Worm (Caenorhabditis elegans) whole organism, mixed stage, embryonic: Measurements from ENCODE around the gene F26D10.13.

Source experiments
- bed-3 ChIP-seq: fragments of 200-800 bp; sonication (Bioruptor generic); optimal IDR thresholded peaks from 3 replicates; lab custom pipeline; 2018; ENCODE audit warnings: mild to moderate bottlenecking, missing genetic modification characterization, moderate library complexity, missing compliant biosample characterization
- blmp-1 ChIP-seq: fragments of 150-350 bp; optimal IDR thresholded peaks from 2 replicates; lab custom pipeline; 2014; ENCODE audit warnings: missing biosample characterization, missing genetic modification characterization
- ces-1 ChIP-seq: fragments of 150-350 bp; optimal IDR thresholded peaks from 2 replicates; lab custom pipeline; 2014; ENCODE audit warnings: missing biosample characterization, missing genetic modification reagents, missing genetic modification characterization
- lin-13 ChIP-seq: fragments of 150-350 bp; optimal IDR thresholded peaks from 2 replicates; lab custom pipeline; 2014; ENCODE audit warnings: missing biosample characterization, missing genetic modification characterization
- lin-32 ChIP-seq: fragments of 200-800 bp; sonication (Bioruptor generic); optimal IDR thresholded peaks from 2 replicates; lab custom pipeline; 2018; ENCODE audit warnings: mild to moderate bottlenecking, missing genetic modification characterization, missing compliant biosample characterization
- lsy-2 ChIP-seq: fragments of 150-350 bp; optimal IDR thresholded peaks from 2 replicates; lab custom pipeline; 2014; ENCODE audit warnings: missing biosample characterization, missing genetic modification characterization
- mep-1 ChIP-seq: fragments of 150-350 bp; optimal IDR thresholded peaks from 2 replicates; lab custom pipeline; 2017; ENCODE audit warnings: missing biosample characterization, missing genetic modification reagents, missing genetic modification characterization, inconsistent platforms
- nhr-12 ChIP-seq: fragments of 150-350 bp; optimal IDR thresholded peaks from 2 replicates; lab custom pipeline; 2014; ENCODE audit warnings: missing biosample characterization, missing genetic modification characterization
- nhr-237 ChIP-seq: fragments of 150-350 bp; optimal IDR thresholded peaks from 2 replicates; lab custom pipeline; 2014; ENCODE audit warnings: missing biosample characterization, missing genetic modification characterization
- nhr-28 ChIP-seq: fragments of 150-350 bp; optimal IDR thresholded peaks from 2 replicates; lab custom pipeline; 2014; ENCODE audit warnings: missing biosample characterization, missing genetic modification characterization
- unc-39 ChIP-seq: fragments of 150-350 bp; optimal IDR thresholded peaks from 2 replicates; lab custom pipeline; 2014; ENCODE audit warnings: missing biosample characterization, missing genetic modification characterization
- unc-62 ChIP-seq: fragments of 150-350 bp; optimal IDR thresholded peaks from 2 replicates; lab custom pipeline; 2014; ENCODE audit warnings: missing biosample characterization, missing genetic modification reagents, missing genetic modification characterization

DNA sequence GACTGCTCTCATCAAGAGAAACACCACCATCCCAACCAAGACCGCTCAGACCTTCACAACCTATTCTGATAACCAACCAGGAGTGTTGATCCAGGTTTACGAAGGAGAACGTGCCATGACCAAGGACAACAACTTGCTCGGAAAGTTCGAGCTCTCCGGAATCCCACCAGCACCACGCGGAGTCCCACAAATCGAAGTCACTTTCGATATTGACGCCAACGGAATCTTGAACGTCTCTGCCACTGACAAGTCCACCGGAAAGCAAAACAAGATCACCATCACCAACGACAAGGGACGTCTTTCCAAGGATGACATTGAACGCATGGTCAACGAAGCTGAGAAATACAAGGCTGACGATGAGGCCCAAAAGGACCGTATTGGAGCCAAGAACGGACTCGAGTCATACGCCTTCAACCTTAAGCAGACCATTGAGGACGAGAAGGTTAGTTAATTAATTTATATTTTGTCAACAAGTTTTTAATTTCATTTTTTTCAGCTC, 15.9 kb upstream of the F26D10.13 start:
- TF ChIP-seq lin-13: no peak
- TF ChIP-seq unc-39 (tag; lab: Kevin White, UChicago): no peak
- TF ChIP-seq lin-32 (GFP tag; lab: Kevin White, UChicago): no peak
- no peak for TF ChIP-seq ces-1 (GFP tag; lab: Kevin White, UChicago)
- no peak for TF ChIP-seq nhr-12 (tag; lab: Kevin White, UChicago)
- TF ChIP-seq mep-1 (tag; lab: Kevin White, UChicago): no peak
- TF ChIP-seq lsy-2 (tag; lab: Kevin White, UChicago): no peak
- TF ChIP-seq nhr-28 (tag; lab: Kevin White, UChicago): no peak
- no peak for TF ChIP-seq nhr-237 (tag; lab: Kevin White, UChicago)
- no peak for TF ChIP-seq unc-62
- TF ChIP-seq blmp-1 (tag; lab: Kevin White, UChicago): no peak
- no peak for TF ChIP-seq bed-3
